Worm (Caenorhabditis elegans) whole organism, L4 larva: ENCODE results near the gene cpt-5.
A peak's percentile ranks its signal among the peaks of the same experiment; 100 is the strongest.

Experiments used
- D1046.2 ChIP-seq: fragments of 200-800 bp; sonication (Bioruptor generic); IDR thresholded peaks from 2 replicates; pipeline ENCODE4 v1.3.6; 2022; ENCODE audit warnings: missing genetic modification characterization, missing compliant biosample characterization
- F10B5.3 ChIP-seq: sonication (generic microtip); optimal IDR thresholded peaks from 2 replicates; lab custom pipeline; 2016; ENCODE audit warnings: mild to moderate bottlenecking, missing genetic modification characterization, missing compliant biosample characterization
- F37D6.2 ChIP-seq: sonication (generic microtip); optimal IDR thresholded peaks from 2 replicates; lab custom pipeline; 2016; ENCODE audit warnings: mild to moderate bottlenecking, missing genetic modification characterization, missing compliant biosample characterization
- F44E2.7 ChIP-seq: fragments of 200-800 bp; sonication (Bioruptor generic); IDR thresholded peaks from 2 replicates; pipeline ENCODE4 v2.1.2; 2022; ENCODE audit warnings: missing genetic modification characterization, missing compliant biosample characterization
- R02D3.7 ChIP-seq: fragments of 150-350 bp; sonication (generic microtip); optimal IDR thresholded peaks from 3 replicates; lab custom pipeline; 2014; ENCODE audit warnings: missing biosample characterization, missing genetic modification characterization
- Y48G9A.11 ChIP-seq: fragments of 200-800 bp; sonication (Bioruptor generic); IDR thresholded peaks from 2 replicates; pipeline ENCODE4 v1.3.6; 2022; ENCODE audit warnings: missing genetic modification reagents, missing genetic modification characterization, missing compliant biosample characterization
- Y5F2A.4 ChIP-seq: fragments of 200-800 bp; sonication (Bioruptor generic); optimal IDR thresholded peaks from 2 replicates; lab custom pipeline; 2018; ENCODE audit warnings: mild to moderate bottlenecking, missing genetic modification characterization, missing compliant biosample characterization
- aha-1 ChIP-seq: fragments of 150-350 bp; peaks from one replicate; lab custom pipeline; 2014; ENCODE audit warnings: missing biosample characterization, missing genetic modification characterization
- aly-2 ChIP-seq: sonication (generic microtip); optimal IDR thresholded peaks from 2 replicates; lab custom pipeline; 2018; ENCODE audit warnings: missing biosample characterization, missing genetic modification characterization
- ama-1 ChIP-seq: fragments of 150-350 bp; optimal IDR thresholded peaks from 2 replicates; lab custom pipeline; 2014; ENCODE audit warnings: inconsistent platforms, mixed read lengths
- attf-4 ChIP-seq: sonication (generic microtip); optimal IDR thresholded peaks from 3 replicates; lab custom pipeline; 2017; ENCODE audit warnings: missing biosample characterization, missing genetic modification characterization
- ceh-44 ChIP-seq: fragments of 200-800 bp; sonication (Bioruptor generic); IDR thresholded peaks from 2 replicates; pipeline ENCODE4 v1.3.6; 2022; ENCODE audit warnings: missing genetic modification reagents, missing genetic modification characterization, missing compliant biosample characterization
- ceh-62 ChIP-seq: sonication (generic microtip); optimal IDR thresholded peaks from 2 replicates; lab custom pipeline; 2017; ENCODE audit warnings: missing biosample characterization, missing genetic modification characterization
- ctbp-1 ChIP-seq: fragments of 200-800 bp; sonication (Bioruptor generic); IDR thresholded peaks from 2 replicates; pipeline ENCODE4 v1.3.6; 2022; ENCODE audit warnings: missing genetic modification reagents, missing genetic modification characterization, missing compliant biosample characterization
- daf-12 ChIP-seq: fragments of 150-350 bp; optimal IDR thresholded peaks from 2 replicates; lab custom pipeline; 2014; ENCODE audit warnings: missing biosample characterization, missing genetic modification reagents, missing genetic modification characterization
- dmd-6 ChIP-seq: fragments of 200-800 bp; sonication (Bioruptor generic); IDR thresholded peaks from 2 replicates; pipeline ENCODE4 v1.3.6; 2022; ENCODE audit warnings: missing genetic modification reagents, missing genetic modification characterization, missing compliant biosample characterization
- dmd-8 ChIP-seq: fragments of 200-800 bp; sonication (Bioruptor generic); IDR thresholded peaks from 2 replicates; pipeline ENCODE4 v1.3.6; 2022; ENCODE audit warnings: missing genetic modification characterization, missing compliant biosample characterization
- duxl-1 ChIP-seq: sonication (generic microtip); optimal IDR thresholded peaks from 2 replicates; lab custom pipeline; 2016; ENCODE audit warnings: mild to moderate bottlenecking, missing genetic modification characterization, moderate library complexity, missing compliant biosample characterization; ENCODE audit not compliant: poor library complexity
- egl-27 ChIP-seq: sonication (generic microtip); optimal IDR thresholded peaks from 3 replicates; lab custom pipeline; 2017; ENCODE audit warnings: missing biosample characterization, missing genetic modification reagents, missing genetic modification characterization
- egl-43 ChIP-seq: fragments of 200-800 bp; sonication (Bioruptor generic); IDR thresholded peaks from 2 replicates; pipeline ENCODE4 v1.3.6; 2022; ENCODE audit warnings: missing genetic modification reagents, missing genetic modification characterization, missing compliant biosample characterization
- fkh-10 ChIP-seq: fragments of 150-350 bp; optimal IDR thresholded peaks from 2 replicates; lab custom pipeline; 2014; ENCODE audit warnings: missing biosample characterization, missing genetic modification reagents, missing genetic modification characterization
- fos-1 ChIP-seq: fragments of 150-350 bp; optimal IDR thresholded peaks from 2 replicates; lab custom pipeline; 2014; ENCODE audit warnings: missing biosample characterization, missing genetic modification characterization
- gei-8 ChIP-seq: fragments of 200-800 bp; sonication (Bioruptor generic); optimal IDR thresholded peaks from 2 replicates; lab custom pipeline; 2018; ENCODE audit warnings: mild to moderate bottlenecking, missing genetic modification characterization, missing compliant biosample characterization
- hif-1 ChIP-seq, 2 experiments: sonication (generic microtip); optimal IDR thresholded peaks; 2 replicates each; lab custom pipeline; 2016 to 2017; ENCODE audit warnings: missing compliant biosample characterization in 2 of 2, missing genetic modification characterization in 2 of 2, missing genetic modification reagents in 2 of 2, missing genotype in 2 of 2, mild to moderate bottlenecking in 1 of 2
- hlh-11 ChIP-seq: fragments of 200-800 bp; sonication (Bioruptor generic); optimal IDR thresholded peaks from 2 replicates; lab custom pipeline; 2018; ENCODE audit warnings: mild to moderate bottlenecking, missing genetic modification characterization, missing compliant biosample characterization
- jun-1 ChIP-seq: fragments of 150-350 bp; optimal IDR thresholded peaks from 2 replicates; lab custom pipeline; 2014; ENCODE audit warnings: missing biosample characterization, missing genetic modification reagents, missing genetic modification characterization
- lim-7 ChIP-seq: fragments of 200-800 bp; sonication (Bioruptor generic); IDR thresholded peaks from 2 replicates; pipeline ENCODE4 v1.3.6; 2022; ENCODE audit warnings: missing genetic modification characterization, missing compliant biosample characterization
- lin-13 ChIP-seq: fragments of 150-350 bp; optimal IDR thresholded peaks from 2 replicates; lab custom pipeline; 2014; ENCODE audit warnings: missing biosample characterization, missing genetic modification reagents, missing genetic modification characterization
- lin-15B ChIP-seq: fragments of 150-350 bp; sonication (generic microtip); optimal IDR thresholded peaks from 3 replicates; lab custom pipeline; 2014; ENCODE audit warnings: missing biosample characterization, missing genetic modification characterization
- lir-3 ChIP-seq: sonication (generic microtip); optimal IDR thresholded peaks from 2 replicates; lab custom pipeline; 2016; ENCODE audit warnings: mild to moderate bottlenecking, missing genetic modification characterization, missing compliant biosample characterization
- lsy-2 ChIP-seq, 2 experiments: fragments of 150-350 bp in 1 of 2; sonication (generic microtip) in 1 of 2; optimal IDR thresholded peaks; 2 replicates each; lab custom pipeline; 2014 to 2017; ENCODE audit warnings: missing biosample characterization in 2 of 2, missing genetic modification characterization in 2 of 2
- madf-9 ChIP-seq: fragments of 200-800 bp; sonication (Bioruptor generic); conservative IDR thresholded peaks from 2 replicates; pipeline ENCODE4 v1.3.6; 2022; ENCODE audit warnings: missing genetic modification reagents, missing genetic modification characterization, missing compliant biosample characterization
- nhr-11 ChIP-seq: fragments of 150-350 bp; optimal IDR thresholded peaks from 2 replicates; lab custom pipeline; 2014; ENCODE audit warnings: missing biosample characterization, missing genetic modification characterization
- nhr-237 ChIP-seq: sonication (generic microtip); optimal IDR thresholded peaks from 2 replicates; lab custom pipeline; 2017; ENCODE audit warnings: missing biosample characterization, missing genetic modification characterization
- nhr-42 ChIP-seq: fragments of 200-800 bp; sonication (Bioruptor generic); IDR thresholded peaks from 2 replicates; pipeline ENCODE4 v1.3.6; 2022; ENCODE audit warnings: missing genetic modification characterization, missing compliant biosample characterization
- nhr-6 ChIP-seq: fragments of 150-350 bp; optimal IDR thresholded peaks from 2 replicates; lab custom pipeline; 2014; ENCODE audit warnings: missing biosample characterization, missing genetic modification characterization
- nhr-76 ChIP-seq: fragments of 150-350 bp; optimal IDR thresholded peaks from 2 replicates; lab custom pipeline; 2014; ENCODE audit warnings: missing biosample characterization, missing genetic modification characterization
- nhr-77 ChIP-seq: fragments of 150-350 bp; optimal IDR thresholded peaks from 2 replicates; lab custom pipeline; 2014; ENCODE audit warnings: missing biosample characterization, missing genetic modification characterization
- pha-4 ChIP-seq, 2 experiments: fragments of 150-350 bp in 1 of 2; fragments of 200-800 bp in 1 of 2; sonication (Bioruptor generic) in 1 of 2; IDR thresholded peaks in 1 of 2; optimal IDR thresholded peaks in 1 of 2; 2 replicates each; pipeline versions ENCODE4 v1.3.6 to Lab custom; 2014 to 2022; ENCODE audit warnings: missing genetic modification characterization in 2 of 2, missing genetic modification reagents in 2 of 2, missing biosample characterization in 1 of 2, missing compliant biosample characterization in 1 of 2
- php-3 ChIP-seq: fragments of 200-800 bp; sonication (Bioruptor generic); IDR thresholded peaks from 2 replicates; pipeline ENCODE4 v1.3.6; 2022; ENCODE audit warnings: missing genetic modification reagents, missing genetic modification characterization, missing compliant biosample characterization
- sdz-12 ChIP-seq: fragments of 200-800 bp; sonication (Bioruptor generic); optimal IDR thresholded peaks from 2 replicates; lab custom pipeline; 2018; ENCODE audit warnings: mild to moderate bottlenecking, missing genetic modification characterization, missing compliant biosample characterization
- set-16 ChIP-seq: fragments of 200-800 bp; sonication (Bioruptor generic); IDR thresholded peaks from 2 replicates; pipeline ENCODE4 v1.3.6; 2022; ENCODE audit warnings: missing genetic modification reagents, missing genetic modification characterization, missing compliant biosample characterization
- snpc-1.2 ChIP-seq: fragments of 200-800 bp; sonication (Bioruptor generic); IDR thresholded peaks from 2 replicates; pipeline ENCODE4 v1.3.6; 2022; ENCODE audit warnings: missing genetic modification reagents, missing genetic modification characterization, missing compliant biosample characterization
- snpc-4 ChIP-seq: fragments of 150-350 bp; optimal IDR thresholded peaks from 2 replicates; lab custom pipeline; 2014; ENCODE audit warnings: missing biosample characterization, missing genetic modification characterization
- spr-3 ChIP-seq: fragments of 200-800 bp; sonication (Bioruptor generic); optimal IDR thresholded peaks from 2 replicates; lab custom pipeline; 2018; ENCODE audit warnings: mild to moderate bottlenecking, missing genetic modification characterization, missing compliant biosample characterization
- tag-97 ChIP-seq: fragments of 200-800 bp; sonication (Bioruptor generic); IDR thresholded peaks from 2 replicates; pipeline ENCODE4 v1.3.6; 2022; ENCODE audit warnings: missing genetic modification characterization, missing compliant biosample characterization
- tra-1 ChIP-seq: fragments of 200-800 bp; sonication (Bioruptor generic); IDR thresholded peaks from 2 replicates; pipeline ENCODE4 v1.3.6; 2022; ENCODE audit warnings: missing genetic modification reagents, missing genetic modification characterization, missing compliant biosample characterization
- unc-39 ChIP-seq: sonication (generic microtip); optimal IDR thresholded peaks from 2 replicates; lab custom pipeline; 2017; ENCODE audit warnings: missing biosample characterization, missing genetic modification characterization
- zfp-2 ChIP-seq: sonication (generic microtip); optimal IDR thresholded peaks from 2 replicates; lab custom pipeline; 2016; ENCODE audit warnings: mild to moderate bottlenecking, missing genetic modification characterization, missing compliant biosample characterization
- zfp-3 ChIP-seq: fragments of 200-800 bp; sonication (Bioruptor generic); conservative IDR thresholded peaks from 2 replicates; pipeline ENCODE4 v1.3.6; 2022; ENCODE audit warnings: missing genetic modification reagents, missing genetic modification characterization, missing compliant biosample characterization
- zip-2 ChIP-seq: fragments of 150-350 bp; optimal IDR thresholded peaks from 2 replicates; lab custom pipeline; 2014; ENCODE audit warnings: missing biosample characterization, missing genetic modification characterization

The cpt-5 gene

ce11 chrV:13878226-13878625 lies 5.2 kb downstream of the cpt-5 start (continued):
- TF ChIP-seq fkh-10 (no peak), lin-13 (GFP tag; lab: Kevin White, UChicago) (peak; percentile 7), jun-1 (tag; lab: Kevin White, UChicago) (no peak), R02D3.7 (tag; lab: Kevin White, UChicago) (no peak), lir-3 (tag; lab: Kevin White, UChicago) (no peak), aly-2 (tag; lab: Kevin White, UChicago) (no peak), hlh-11 (tag; lab: Kevin White, UChicago) (peak; percentile 80), dmd-6 (GFP tag; lab: Robert Waterston, UW) (peak; percentile 82), tag-97 (GFP tag; lab: Robert Waterston, UW) (no peak), lin-15B (no peak), madf-9 (GFP tag; lab: Robert Waterston, UW) (no peak), daf-12 (tag; lab: Kevin White, UChicago) (no peak)

ce11 chrV:13879241-13879640 lies 6.2 kb downstream of the cpt-5 start, which contains the start of gene lbp-7:
Gene lbp-7, plus strand, starts transcription at chrV:13879552.
- TF ChIP-seq lsy-2 (tag; optimal IDR thresholded peaks at IDR 0.05; lab: Kevin White, UChicago) (no peak), ceh-44 (GFP tag; lab: Robert Waterston, UW) (no peak), F10B5.3 (tag; lab: Kevin White, UChicago) (no peak), gei-8 (GFP tag; lab: Kevin White, UChicago) (no peak), daf-12 (tag; lab: Kevin White, UChicago) (no peak), D1046.2 (GFP tag; lab: Robert Waterston, UW) (no peak), hlh-11 (tag; lab: Kevin White, UChicago) (peak; percentile 55), Y5F2A.4 (GFP tag; lab: Kevin White, UChicago) (no peak), nhr-42 (GFP tag; lab: Robert Waterston, UW) (no peak), ceh-62 (no peak), F37D6.2 (tag; lab: Kevin White, UChicago) (no peak), F44E2.7 (GFP tag; lab: Robert Waterston, UW) (no peak), set-16 (GFP tag; lab: Robert Waterston, UW) (no peak), R02D3.7 (tag; lab: Kevin White, UChicago) (no peak), snpc-1.2 (GFP tag; lab: Robert Waterston, UW) (no peak), attf-4 (tag; lab: Kevin White, UChicago) (no peak), nhr-6 (peak; percentile 31), ama-1 (lab: Kevin White, UChicago) (no peak), lim-7 (GFP tag; lab: Robert Waterston, UW) (no peak), nhr-77 (tag; lab: Kevin White, UChicago) (peak; percentile 5), ctbp-1 (GFP tag; lab: Robert Waterston, UW) (no peak), hif-1 (tag; optimal IDR thresholded peaks at IDR 0.05; lab: Kevin White, UChicago) (no peak), duxl-1 (tag; lab: Kevin White, UChicago) (no peak), dmd-8 (GFP tag; lab: Robert Waterston, UW) (no peak), nhr-76 (tag; lab: Kevin White, UChicago) (no peak), egl-43 (GFP tag; lab: Robert Waterston, UW) (no peak), nhr-11 (tag; lab: Kevin White, UChicago) (no peak), egl-27 (no peak), zfp-2 (tag; lab: Kevin White, UChicago) (no peak), pha-4 (GFP tag; IDR thresholded peaks at IDR 0.05; lab: Robert Waterston, UW) (no peak), pha-4 (tag; optimal IDR thresholded peaks at IDR 0.05; lab: Kevin White, UChicago) (no peak), fos-1 (tag; lab: Kevin White, UChicago) (no peak), nhr-237 (tag; lab: Kevin White, UChicago) (no peak), php-3 (GFP tag; lab: Robert Waterston, UW) (peak; percentile 62; the same call in 1 of the 2 replicates), snpc-4 (tag; lab: Kevin White, UChicago) (no peak), zip-2 (no peak), tra-1 (GFP tag; lab: Robert Waterston, UW) (0 out of 2 replicates have a peak, but pooled peaks have one; percentile 25), zfp-3 (GFP tag; lab: Robert Waterston, UW) (no peak), unc-39 (tag; lab: Kevin White, UChicago) (no peak), Y48G9A.11 (GFP tag; lab: Robert Waterston, UW) (no peak), spr-3 (GFP tag; lab: Kevin White, UChicago) (no peak), aha-1 (tag; lab: Kevin White, UChicago) (peak; percentile 31), sdz-12 (GFP tag; lab: Kevin White, UChicago) (no peak)
